Fruit fly (Drosophila melanogaster) Kc167 (cell line): ENCODE results near the gene CG5934.

ENCODE experiments used
- Myc ChIP-seq: fragments of >200 bp; optimal IDR thresholded peaks from 2 replicates; lab custom pipeline; 2017; ENCODE audit warnings: missing external identifiers
- Sin3A ChIP-seq: fragments of >200 bp; optimal IDR thresholded peaks from 2 replicates; lab custom pipeline; 2018; ENCODE audit warnings: missing external identifiers
- h ChIP-seq: fragments of >200 bp; optimal IDR thresholded peaks from 3 replicates; lab custom pipeline; 2018; ENCODE audit warnings: missing external identifiers
- insv ChIP-seq: fragments of >200 bp; optimal IDR thresholded peaks from 3 replicates; lab custom pipeline; 2018; ENCODE audit warnings: missing external identifiers
- psq ChIP-seq: fragments of >200 bp; optimal IDR thresholded peaks from 2 replicates; lab custom pipeline; 2017; ENCODE audit warnings: missing external identifiers
- ttk ChIP-seq: sonication (Bioruptor generic); optimal IDR thresholded peaks from 2 replicates; lab custom pipeline; 2017; ENCODE audit warnings: missing external identifiers

CG5934 gene

dm6 chr3R:27293065-27293464, 19.6 kb downstream of the CG5934 start:
- TF ChIP-seq ttk (no peak), Sin3A (lab: Kevin White, UChicago) (no peak), h (lab: Kevin White, UChicago) (no peak), psq (lab: Kevin White, UChicago) (no peak), Myc (lab: Kevin White, UChicago) (no peak), insv (no peak)

- TF ChIP-seq insv (no peak), ttk (no peak), Sin3A (lab: Kevin White, UChicago) (no peak), Myc (lab: Kevin White, UChicago) (no peak), psq (lab: Kevin White, UChicago) (no peak), h (lab: Kevin White, UChicago) (no peak)
These were observed 20.6 kb downstream of the CG5934 start for dm6 chr3R:27294113-27294512.

- TF ChIP-seq ttk (no peak), insv (no peak), Myc (lab: Kevin White, UChicago) (no peak), Sin3A (lab: Kevin White, UChicago) (no peak), h (lab: Kevin White, UChicago) (no peak)
These were observed 48.7 kb downstream of the CG5934 start, which contains the start of gene CG3339 for dm6 chr3R:27322225-27322624. CG3339 (minus strand) TSS chr3R:27322325.
